Fruit fly (Drosophila melanogaster): ENCODE results near the gene Vha100-4.
A peak's percentile ranks its signal among the peaks of the same experiment; 100 is the strongest.

The Vha100-4 gene

dm6 chr3R:18396801-18397604 lies 7.4 kb upstream of the Vha100-4 start, which contains the start of gene Vti1b (continued):
- TF ChIP-seq CG13296 (GFP tag; optimal IDR thresholded peaks at IDR 0.05) (peak; percentile 85), odd (GFP tag; optimal IDR thresholded peaks at IDR 0.05) (peak; percentile 85), CG6272 (GFP tag; IDR thresholded peaks at IDR 0.05) (peak; percentile 88), BEAF-32 (GFP tag; optimal IDR thresholded peaks at IDR 0.05) (peak; percentile 26), CG12155 (GFP tag; optimal IDR thresholded peaks at IDR 0.05) (peak; percentile 92), CG12071 (GFP tag; optimal IDR thresholded peaks at IDR 0.05) (peak; percentile 83), grau (tag; optimal IDR thresholded peaks at IDR 0.05) (peak; percentile 100), MTF-1 (GFP tag; optimal IDR thresholded peaks at IDR 0.05; ENCODE audit: borderline replicate concordance) (peak; percentile 79), CG14014 (GFP tag; IDR thresholded peaks at IDR 0.05) (peak; percentile 90), yki (optimal IDR thresholded peaks at IDR 0.05) (peak; percentile 41), CG9437 (GFP tag; optimal IDR thresholded peaks at IDR 0.05) (peak; percentile 81), CG2889 (GFP tag; IDR thresholded peaks at IDR 0.05) (peak; percentile 85; the same call in 2 of the 3 replicates), CG18619 (GFP tag; optimal IDR thresholded peaks at IDR 0.05) (peak; percentile 90), CG17568 (GFP tag; optimal IDR thresholded peaks at IDR 0.05) (peak; percentile 85), ems (GFP tag; optimal IDR thresholded peaks at IDR 0.05) (peak; percentile 91), MBD-R2 (GFP tag; IDR thresholded peaks at IDR 0.05) (peak; percentile 55; the same call in 1 of the 2 replicates), aop (GFP tag; IDR thresholded peaks at IDR 0.05) (peak; percentile 89), CG11093 (GFP tag; IDR thresholded peaks at IDR 0.05) (peak; percentile 93), Kr (GFP tag; optimal IDR thresholded peaks at IDR 0.05) (peak; percentile 54), TFAM (GFP tag; optimal IDR thresholded peaks at IDR 0.05) (peak; percentile 74), CG4328 (GFP tag; optimal IDR thresholded peaks at IDR 0.05) (peak; percentile 72), Bdp1 (GFP tag; optimal IDR thresholded peaks at IDR 0.05) (peak; percentile 82), CG11456 (GFP tag; IDR thresholded peaks at IDR 0.05) (peak; percentile 93), CG5180 (GFP tag; optimal IDR thresholded peaks at IDR 0.05) (peak; percentile 81), Doc3 (GFP tag; IDR thresholded peaks at IDR 0.05; ENCODE audit: partially characterized antibody) (no peak; the same call in 2 of the 3 replicates), sens (GFP tag) (peak; percentile 98), kni (GFP tag; optimal IDR thresholded peaks at IDR 0.05) (peak; percentile 95), D (optimal IDR thresholded peaks at IDR 0.05) (peak; percentile 15), D (GFP tag; optimal IDR thresholded peaks at IDR 0.05) (peak; percentile 94), dan (GFP tag; IDR thresholded peaks at IDR 0.05) (peak; percentile 83), Jarid2 (GFP tag; optimal IDR thresholded peaks at IDR 0.05) (peak; percentile 51), grn (GFP tag; optimal IDR thresholded peaks at IDR 0.05) (peak; percentile 90), ci (GFP tag; IDR thresholded peaks at IDR 0.05) (peak; percentile 97), CG30020 (tag; optimal IDR thresholded peaks at IDR 0.05) (peak; percentile 68), D19A (tag; optimal IDR thresholded peaks at IDR 0.05) (peak; percentile 91), CG13287 (GFP tag; IDR thresholded peaks at IDR 0.05; ENCODE audit: partially characterized antibody) (no peak; the same call in 1 of the 2 replicates), Dp (GFP tag; optimal IDR thresholded peaks at IDR 0.05) (no peak), CG3407 (GFP tag; optimal IDR thresholded peaks at IDR 0.05) (peak; percentile 90), crp (GFP tag; optimal IDR thresholded peaks at IDR 0.05) (peak in 1 of 2 experiments; percentile 60), Camta (GFP tag; optimal IDR thresholded peaks at IDR 0.05) (peak; percentile 80), CG15696 (tag; optimal IDR thresholded peaks at IDR 0.05) (peak; percentile 76), stc (GFP tag; IDR thresholded peaks at IDR 0.05) (peak; percentile 91), CG17829 (tag; optimal IDR thresholded peaks at IDR 0.05) (peak; percentile 94), Atf-2 (GFP tag; optimal IDR thresholded peaks at IDR 0.05) (peak; percentile 95), pzg (GFP tag; optimal IDR thresholded peaks at IDR 0.05) (peak; percentile 5), CTCF (GFP tag; optimal IDR thresholded peaks at IDR 0.05) (peak; percentile 52), tap (tag; optimal IDR thresholded peaks at IDR 0.05) (peak; percentile 94), nom (GFP tag; optimal IDR thresholded peaks at IDR 0.05) (peak; percentile 82), CG9215 (GFP tag; IDR thresholded peaks at IDR 0.05) (peak; percentile 91)

All from whole organism, embryonic.